Fruit fly (Drosophila melanogaster): ENCODE measurements around the gene CG14621.

CG14621 gene

DNA sequence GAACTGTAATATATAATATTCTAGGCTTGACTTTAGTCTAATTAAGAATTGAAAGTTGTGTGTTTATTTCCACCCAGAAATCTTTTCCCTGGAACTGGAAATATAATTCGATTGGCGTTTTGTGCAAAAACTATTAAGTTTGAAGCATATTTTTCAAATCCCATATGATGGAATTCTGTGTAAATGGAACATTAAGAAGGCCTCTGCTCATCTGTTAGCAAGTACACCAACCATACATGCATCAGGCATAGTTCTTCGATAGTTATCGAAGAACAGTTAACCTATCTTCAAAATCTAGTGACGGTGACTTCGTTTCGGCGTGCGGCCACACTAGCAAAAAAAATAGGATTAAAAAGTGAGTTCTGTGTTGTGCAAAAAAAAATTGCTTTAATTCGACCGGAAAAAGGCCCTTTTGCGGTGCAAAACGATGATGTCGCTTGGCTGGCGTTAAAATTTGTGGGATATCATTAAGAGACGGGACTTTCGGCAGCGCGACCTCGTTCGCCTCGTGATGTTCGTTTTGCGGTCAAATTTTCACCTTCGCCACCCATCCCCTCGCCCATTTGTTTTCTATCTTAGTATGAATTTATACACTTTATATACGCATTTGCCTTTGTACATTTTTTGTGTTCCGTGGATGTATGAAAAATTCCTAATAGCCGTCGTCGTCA is 11.6 kb downstream of the CG14621 start, which contains the start of gene Usp2 (continued):
- TF ChIP-seq CG7987 (GFP tag; optimal IDR thresholded peaks at IDR 0.05) = no peak
- TF ChIP-seq CG10209 (GFP tag; optimal IDR thresholded peaks at IDR 0.05) = no peak
- no peak for TF ChIP-seq CG10543 (GFP tag; optimal IDR thresholded peaks at IDR 0.05)
- no peak for TF ChIP-seq toy (GFP tag; IDR thresholded peaks at IDR 0.05)
- TF ChIP-seq wor (GFP tag; IDR thresholded peaks at IDR 0.05) = no peak
- TF ChIP-seq slbo (GFP tag; IDR thresholded peaks at IDR 0.05) = peak; percentile 37
- no peak for TF ChIP-seq vfl (GFP tag; optimal IDR thresholded peaks at IDR 0.05)
- TF ChIP-seq Neu2 (GFP tag; optimal IDR thresholded peaks at IDR 0.05; ENCODE audit: borderline replicate concordance) = no peak
- TF ChIP-seq CG8089 (GFP tag; optimal IDR thresholded peaks at IDR 0.05) = no peak
- TF ChIP-seq btn (GFP tag; optimal IDR thresholded peaks at IDR 0.05) = no peak
- TF ChIP-seq Spps (tag; optimal IDR thresholded peaks at IDR 0.05) = no peak
- no peak for TF ChIP-seq CG30431 (GFP tag; optimal IDR thresholded peaks at IDR 0.05)
- no peak for TF ChIP-seq Nf-YB (GFP tag; optimal IDR thresholded peaks at IDR 0.05)
- no peak for TF ChIP-seq fd64A (GFP tag; optimal IDR thresholded peaks at IDR 0.05)
- TF ChIP-seq CG1792 (GFP tag; optimal IDR thresholded peaks at IDR 0.05) = no peak
- no peak for TF ChIP-seq CG18599 (GFP tag; optimal IDR thresholded peaks at IDR 0.05)
- peak; percentile 96 for TF ChIP-seq CG3995 (GFP tag; optimal IDR thresholded peaks at IDR 0.05)

DNA sequence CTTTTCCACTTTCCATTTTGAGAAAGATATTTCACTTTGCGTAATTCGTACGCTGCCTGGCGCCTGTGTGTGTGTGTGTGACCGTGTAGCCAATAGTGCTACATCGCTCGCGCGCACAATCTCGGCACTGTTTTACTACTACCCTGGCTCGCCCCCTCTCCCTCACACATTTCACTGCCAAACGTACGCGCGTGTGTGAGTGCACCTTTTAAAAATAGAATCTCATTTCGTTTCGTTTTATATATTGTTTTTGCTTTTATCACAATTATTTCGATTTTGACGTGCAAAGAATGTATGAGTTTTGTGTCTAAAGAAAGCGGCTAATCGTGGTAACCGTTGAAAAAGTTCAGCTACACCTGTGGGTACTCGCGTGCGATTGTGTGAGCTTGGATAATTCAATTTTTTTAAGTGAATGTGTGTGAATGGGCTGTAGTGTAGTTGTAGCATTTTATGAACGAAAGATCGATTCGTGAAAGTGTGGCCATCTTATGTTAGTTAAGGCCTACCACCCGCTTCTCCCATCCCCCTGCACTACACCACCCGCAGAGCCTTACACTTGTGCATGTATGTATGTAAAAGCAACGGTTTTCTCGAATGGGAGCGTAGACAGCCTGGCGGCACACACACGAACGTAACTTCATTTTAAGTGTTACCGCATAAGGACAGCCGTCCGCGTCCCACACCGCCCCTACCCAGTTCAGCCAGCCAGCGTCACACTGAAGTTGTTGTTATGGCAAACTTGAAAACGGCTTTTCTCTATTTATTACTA is 12.3 kb downstream of the CG14621 start:
- peak; percentile 71 for TF ChIP-seq crol (GFP tag; IDR thresholded peaks at IDR 0.05)
- peak; percentile 58 for TF ChIP-seq sd (tag; optimal IDR thresholded peaks at IDR 0.05)
- TF ChIP-seq sug (tag; optimal IDR thresholded peaks at IDR 0.05) = peak; percentile 54
- peak; percentile 21 for TF ChIP-seq CG9797 (GFP tag; optimal IDR thresholded peaks at IDR 0.05)
- no peak for TF ChIP-seq oc (tag; optimal IDR thresholded peaks at IDR 0.05)
- peak; percentile 84 for TF ChIP-seq CG10321 (GFP tag; IDR thresholded peaks at IDR 0.05)
- TF ChIP-seq CG8290 (GFP tag; optimal IDR thresholded peaks at IDR 0.05) = no peak
- peak in 1 of 2 experiments; percentile 12 for TF ChIP-seq CG8290 (tag; optimal IDR thresholded peaks at IDR 0.05)
- TF ChIP-seq ERR (GFP tag; optimal IDR thresholded peaks at IDR 0.05) = peak; percentile 0
- peak; percentile 28 for TF ChIP-seq ftz-f1 (GFP tag; optimal IDR thresholded peaks at IDR 0.05)
- TF ChIP-seq CG1832 (GFP tag; optimal IDR thresholded peaks at IDR 0.05) = peak; percentile 78
- no peak for TF ChIP-seq vfl (GFP tag; optimal IDR thresholded peaks at IDR 0.05)
- TF ChIP-seq CG8478 (optimal IDR thresholded peaks at IDR 0.05) = peak; percentile 10
- no peak for TF ChIP-seq zen2 (GFP tag; IDR thresholded peaks at IDR 0.05; ENCODE audit: partially characterized antibody)
- TF ChIP-seq Blimp-1 (GFP tag; optimal IDR thresholded peaks at IDR 0.05) = peak; percentile 63
- peak; percentile 70 for TF ChIP-seq CG15479 (GFP tag; optimal IDR thresholded peaks at IDR 0.05)
- peak; percentile 48 for TF ChIP-seq kni (GFP tag; optimal IDR thresholded peaks at IDR 0.05)
- TF ChIP-seq onecut (GFP tag; IDR thresholded peaks at IDR 0.05) = peak; percentile 67
- peak; percentile 1 for TF ChIP-seq gcm (GFP tag; optimal IDR thresholded peaks at IDR 0.05)
- no peak for TF ChIP-seq Ada2b (GFP tag; IDR thresholded peaks at IDR 0.05)
- peak; percentile 73 for TF ChIP-seq Med (GFP tag)
- peak; percentile 16 for TF ChIP-seq gfzf (GFP tag; optimal IDR thresholded peaks at IDR 0.05)
- peak; percentile 40 for TF ChIP-seq CG10543 (GFP tag; optimal IDR thresholded peaks at IDR 0.05)
- TF ChIP-seq sens (GFP tag) = peak; percentile 77
- peak; percentile 46; the same call in 1 of the 2 replicates for TF ChIP-seq CG4360 (GFP tag; IDR thresholded peaks at IDR 0.05)
- peak; percentile 89 for TF ChIP-seq cg (GFP tag; optimal IDR thresholded peaks at IDR 0.05)
- TF ChIP-seq Nf-YC (tag; optimal IDR thresholded peaks at IDR 0.05) = peak; percentile 52
- peak in 1 of 2 experiments; percentile 83 for TF ChIP-seq Pdp1 (GFP tag; optimal IDR thresholded peaks at IDR 0.05)
- TF ChIP-seq Fer1 (GFP tag; optimal IDR thresholded peaks at IDR 0.05) = no peak
- no peak for TF ChIP-seq fd96Cb (tag; optimal IDR thresholded peaks at IDR 0.05)
- no peak for TF ChIP-seq CG1024 (GFP tag; IDR thresholded peaks at IDR 0.05)
